Fruit fly (Drosophila melanogaster) whole organism, prepupa: ENCODE measurements around the gene CG32213.

ENCODE experiments used
- CG31627 ChIP-seq: fragments of 200-800 bp; sonication (Bioruptor generic); optimal IDR thresholded peaks from 3 replicates; lab custom pipeline; 2016; ENCODE audit warnings: missing biosample characterization, missing genetic modification characterization
- CG6163 ChIP-seq: fragments of 200-800 bp; sonication (Bioruptor generic); IDR thresholded peaks from 3 replicates; pipeline ENCODE4 v1.3.6; 2022; ENCODE audit warnings: missing biosample characterization, missing genetic modification characterization
- CG6276 ChIP-seq: fragments of 200-800 bp; sonication (Bioruptor generic); optimal IDR thresholded peaks from 2 replicates; lab custom pipeline; 2017; ENCODE audit warnings: missing biosample characterization, mild to moderate bottlenecking, missing genetic modification characterization
- CG6792 ChIP-seq: fragments of 200-800 bp; sonication (Bioruptor generic); optimal IDR thresholded peaks from 3 replicates; lab custom pipeline; 2016; ENCODE audit warnings: missing biosample characterization, missing genetic modification characterization
- Eip78C ChIP-seq: fragments of 200-800 bp; sonication (Bioruptor generic); peaks from one replicate; lab custom pipeline; 2016; ENCODE audit warnings: missing biosample characterization, missing genetic modification characterization
- Hr39 ChIP-seq: fragments of 200-800 bp; sonication (Bioruptor generic); optimal IDR thresholded peaks from 2 replicates; lab custom pipeline; 2016; ENCODE audit warnings: missing biosample characterization, missing genetic modification characterization
- Met ChIP-seq: fragments of 200-800 bp; sonication (Bioruptor generic); optimal IDR thresholded peaks from 3 replicates; lab custom pipeline; 2016; ENCODE audit warnings: missing biosample characterization, missing genetic modification characterization
- Sox102F ChIP-seq: fragments of 200-800 bp; sonication (Bioruptor generic); optimal IDR thresholded peaks from 2 replicates; lab custom pipeline; 2016; ENCODE audit warnings: missing biosample characterization, mild to moderate bottlenecking, missing genetic modification characterization
- salr ChIP-seq, 2 experiments: fragments of 200-800 bp; sonication (Bioruptor generic); optimal IDR thresholded peaks; 3 replicates each; lab custom pipeline; 2016 to 2018; ENCODE audit warnings: missing biosample characterization in 2 of 2, missing genetic modification characterization in 2 of 2, mild to moderate bottlenecking in 1 of 2
- ss ChIP-seq, 2 experiments: fragments of 200-800 bp; sonication (Bioruptor generic); optimal IDR thresholded peaks; 2 replicates in 1 of 2; 3 replicates in 1 of 2; lab custom pipeline; 2017 to 2018; ENCODE audit warnings: mild to moderate bottlenecking in 2 of 2, missing biosample characterization in 2 of 2, missing genetic modification characterization in 2 of 2, moderate library complexity in 1 of 2

- TF ChIP-seq Eip78C: no peak
- TF ChIP-seq CG6163 (GFP tag; lab: Robert Waterston, UW): no peak
- TF ChIP-seq ss (GFP tag; optimal IDR thresholded peaks at IDR 0.05; lab: Kevin White, UChicago): no peak
- TF ChIP-seq Sox102F: no peak
- no peak for TF ChIP-seq CG31627
- no peak for TF ChIP-seq CG6792 (GFP tag; lab: Kevin White, UChicago)
- no peak for TF ChIP-seq Hr39
- TF ChIP-seq Met: no peak
- no peak for TF ChIP-seq CG6276 (GFP tag; lab: Kevin White, UChicago)
- TF ChIP-seq salr (GFP tag; optimal IDR thresholded peaks at IDR 0.05; lab: Kevin White, UChicago): no peak
These were observed 19.3 kb downstream of the CG32213 start for dm6 chr3L:19494954-19495353.
